Worm (Caenorhabditis elegans) whole organism, midembryonic: ENCODE results near the gene txt-10.

Experiments used
- T22C8.4 ChIP-seq: fragments of 200-800 bp; sonication (Bioruptor generic); IDR thresholded peaks from 2 replicates; pipeline ENCODE4 v1.3.6; 2022; ENCODE audit warnings: missing genetic modification characterization, missing compliant biosample characterization
- cog-1 ChIP-seq: sonication (generic microtip); optimal IDR thresholded peaks from 2 replicates; lab custom pipeline; 2016; ENCODE audit warnings: missing genetic modification characterization, missing compliant biosample characterization
- flt-1 ChIP-seq: fragments of 200-800 bp; sonication (Bioruptor generic); IDR thresholded peaks from 2 replicates; pipeline ENCODE4 v1.3.6; 2022; ENCODE audit warnings: missing genetic modification characterization, missing compliant biosample characterization
- klf-2 ChIP-seq: fragments of 200-800 bp; sonication (Bioruptor generic); conservative IDR thresholded peaks from 2 replicates; pipeline ENCODE4 v1.3.6; 2022; ENCODE audit warnings: missing genetic modification reagents, missing genetic modification characterization, missing compliant biosample characterization
- med-1 ChIP-seq: sonication (generic microtip); optimal IDR thresholded peaks from 2 replicates; lab custom pipeline; 2017; ENCODE audit warnings: missing genetic modification characterization, mild to moderate bottlenecking, missing compliant biosample characterization, antibody characterized with exemption, missing genetic modification reagents; ENCODE audit not compliant: insufficient read depth
- ref-1 ChIP-seq: fragments of 200-800 bp; sonication (Bioruptor generic); conservative IDR thresholded peaks from 2 replicates; pipeline ENCODE4 v1.3.6; 2022; ENCODE audit warnings: missing genetic modification reagents, missing genetic modification characterization, missing compliant biosample characterization
- tab-1 ChIP-seq: fragments of 200-800 bp; sonication (Bioruptor generic); IDR thresholded peaks from 2 replicates; pipeline ENCODE4 v1.3.6; 2022; ENCODE audit warnings: missing genetic modification characterization, missing compliant biosample characterization
- ztf-23 ChIP-seq: fragments of 200-800 bp; sonication (Bioruptor generic); IDR thresholded peaks from 2 replicates; pipeline ENCODE4 v1.3.6; 2022; ENCODE audit warnings: missing genetic modification reagents, missing genetic modification characterization, missing compliant biosample characterization
- ztf-29 ChIP-seq: fragments of 200-800 bp; sonication (Bioruptor generic); IDR thresholded peaks from 2 replicates; pipeline ENCODE4 v1.3.6; 2022; ENCODE audit warnings: missing genetic modification reagents, missing genetic modification characterization, missing compliant biosample characterization

Gene txt-10

ce11 chrV:10549717-10550116, 17.1 kb upstream of the txt-10 start, which contains the start of gene F32G8.2:
Gene F32G8.2 (plus strand): TSS chrV:10550017.
- no peak for TF ChIP-seq ztf-23 (GFP tag; lab: Robert Waterston, UW)
- no peak for TF ChIP-seq flt-1 (GFP tag; lab: Robert Waterston, UW)
- TF ChIP-seq klf-2: no peak
- TF ChIP-seq ref-1 (GFP tag; lab: Robert Waterston, UW): no peak
- TF ChIP-seq med-1 (GFP tag; lab: Kevin White, UChicago): no peak
- TF ChIP-seq cog-1 (tag; lab: Kevin White, UChicago): no peak
- TF ChIP-seq tab-1 (GFP tag; lab: Robert Waterston, UW): no peak
- no peak for TF ChIP-seq T22C8.4 (GFP tag; lab: Robert Waterston, UW)
- no peak for TF ChIP-seq ztf-29 (GFP tag; lab: Robert Waterston, UW)

ce11 chrV:10548981-10549380, 16.4 kb upstream of the txt-10 start, which contains the start of gene srd-34:
Gene srd-34 (minus strand): TSS chrV:10549081.
- TF ChIP-seq ztf-29 (GFP tag; lab: Robert Waterston, UW) (no peak), med-1 (GFP tag; lab: Kevin White, UChicago) (no peak), klf-2 (no peak)

- TF ChIP-seq ztf-29 (GFP tag; lab: Robert Waterston, UW): no peak
- no peak for TF ChIP-seq klf-2
- no peak for TF ChIP-seq T22C8.4 (GFP tag; lab: Robert Waterston, UW)
- no peak for TF ChIP-seq ref-1 (GFP tag; lab: Robert Waterston, UW)
- no peak for TF ChIP-seq flt-1 (GFP tag; lab: Robert Waterston, UW)
- TF ChIP-seq cog-1 (tag; lab: Kevin White, UChicago): no peak
- TF ChIP-seq ztf-23 (GFP tag; lab: Robert Waterston, UW): no peak
- no peak for TF ChIP-seq med-1 (GFP tag; lab: Kevin White, UChicago)
- no peak for TF ChIP-seq tab-1 (GFP tag; lab: Robert Waterston, UW)
Observed at ce11 chrV:10546749-10547148, 14.1 kb upstream of the txt-10 start, which contains the start of gene F25D1.5. Gene F25D1.5 (minus strand): TSS chrV:10546783.

- TF ChIP-seq med-1 (GFP tag; lab: Kevin White, UChicago) (no peak), ztf-29 (GFP tag; lab: Robert Waterston, UW) (no peak), ztf-23 (GFP tag; lab: Robert Waterston, UW) (no peak), ref-1 (GFP tag; lab: Robert Waterston, UW) (no peak), klf-2 (no peak), cog-1 (tag; lab: Kevin White, UChicago) (no peak)
Observed at ce11 chrV:10540024-10540423, 7.4 kb upstream of the txt-10 start, which contains the start of gene degt-1. Gene degt-1 (plus strand): TSS chrV:10540324.

ce11 chrV:10539114-10539513, 6.5 kb upstream of the txt-10 start, which contains the start of gene F25D1.8:
Gene F25D1.8 (plus strand): TSS chrV:10539414.
- TF ChIP-seq med-1 (GFP tag; lab: Kevin White, UChicago): no peak

ce11 chrV:10536808-10537207, 4.2 kb upstream of the txt-10 start:
- TF ChIP-seq med-1 (GFP tag; lab: Kevin White, UChicago) (peak; percentile 1), ztf-23 (GFP tag; lab: Robert Waterston, UW) (peak; percentile 94), cog-1 (tag; lab: Kevin White, UChicago) (peak; percentile 58), ztf-29 (GFP tag; lab: Robert Waterston, UW) (no peak), flt-1 (GFP tag; lab: Robert Waterston, UW) (no peak), T22C8.4 (GFP tag; lab: Robert Waterston, UW) (no peak), klf-2 (no peak), ref-1 (GFP tag; lab: Robert Waterston, UW) (no peak), tab-1 (GFP tag; lab: Robert Waterston, UW) (no peak)

- no peak for TF ChIP-seq tab-1 (GFP tag; lab: Robert Waterston, UW)
- no peak for TF ChIP-seq ztf-29 (GFP tag; lab: Robert Waterston, UW)
- no peak for TF ChIP-seq T22C8.4 (GFP tag; lab: Robert Waterston, UW)
- TF ChIP-seq flt-1 (GFP tag; lab: Robert Waterston, UW): no peak
- TF ChIP-seq ztf-23 (GFP tag; lab: Robert Waterston, UW): no peak
- TF ChIP-seq klf-2: no peak
- TF ChIP-seq med-1 (GFP tag; lab: Kevin White, UChicago): no peak
Observed at ce11 chrV:10536095-10536691, 3.6 kb upstream of the txt-10 start, which contains the start of gene ppm-1.A. Gene ppm-1.A (minus strand): TSS chrV:10536388.

- TF ChIP-seq tab-1 (GFP tag; lab: Robert Waterston, UW) (no peak), ref-1 (GFP tag; lab: Robert Waterston, UW) (no peak), T22C8.4 (GFP tag; lab: Robert Waterston, UW) (no peak), flt-1 (GFP tag; lab: Robert Waterston, UW) (no peak), cog-1 (tag; lab: Kevin White, UChicago) (no peak), med-1 (GFP tag; lab: Kevin White, UChicago) (no peak), ztf-29 (GFP tag; lab: Robert Waterston, UW) (no peak), klf-2 (no peak), ztf-23 (GFP tag; lab: Robert Waterston, UW) (no peak)
Observed at ce11 chrV:10535325-10535724, 2.7 kb upstream of the txt-10 start.

- TF ChIP-seq ref-1 (GFP tag; lab: Robert Waterston, UW): no peak
- TF ChIP-seq klf-2: no peak
- TF ChIP-seq med-1 (GFP tag; lab: Kevin White, UChicago): no peak
- no peak for TF ChIP-seq tab-1 (GFP tag; lab: Robert Waterston, UW)
- TF ChIP-seq ztf-23 (GFP tag; lab: Robert Waterston, UW): no peak
- TF ChIP-seq T22C8.4 (GFP tag; lab: Robert Waterston, UW): no peak
- no peak for TF ChIP-seq flt-1 (GFP tag; lab: Robert Waterston, UW)
- TF ChIP-seq ztf-29 (GFP tag; lab: Robert Waterston, UW): no peak
- TF ChIP-seq cog-1 (tag; lab: Kevin White, UChicago): no peak
Observed at ce11 chrV:10529600-10529999, 3.0 kb downstream of the txt-10 start.
